Fruit fly (Drosophila melanogaster): ENCODE measurements around the gene tup.

- TF ChIP-seq CTCF (optimal IDR thresholded peaks at IDR 0.05), result no peak
- TF ChIP-seq CG8478 (optimal IDR thresholded peaks at IDR 0.05), result no peak
These were observed 13.2 kb downstream of the tup start for dm6 chr2L:18867815-18868214.

Measured in S2 (cell line).